Fruit fly (Drosophila melanogaster): ENCODE data around the gene sad.

DNA sequence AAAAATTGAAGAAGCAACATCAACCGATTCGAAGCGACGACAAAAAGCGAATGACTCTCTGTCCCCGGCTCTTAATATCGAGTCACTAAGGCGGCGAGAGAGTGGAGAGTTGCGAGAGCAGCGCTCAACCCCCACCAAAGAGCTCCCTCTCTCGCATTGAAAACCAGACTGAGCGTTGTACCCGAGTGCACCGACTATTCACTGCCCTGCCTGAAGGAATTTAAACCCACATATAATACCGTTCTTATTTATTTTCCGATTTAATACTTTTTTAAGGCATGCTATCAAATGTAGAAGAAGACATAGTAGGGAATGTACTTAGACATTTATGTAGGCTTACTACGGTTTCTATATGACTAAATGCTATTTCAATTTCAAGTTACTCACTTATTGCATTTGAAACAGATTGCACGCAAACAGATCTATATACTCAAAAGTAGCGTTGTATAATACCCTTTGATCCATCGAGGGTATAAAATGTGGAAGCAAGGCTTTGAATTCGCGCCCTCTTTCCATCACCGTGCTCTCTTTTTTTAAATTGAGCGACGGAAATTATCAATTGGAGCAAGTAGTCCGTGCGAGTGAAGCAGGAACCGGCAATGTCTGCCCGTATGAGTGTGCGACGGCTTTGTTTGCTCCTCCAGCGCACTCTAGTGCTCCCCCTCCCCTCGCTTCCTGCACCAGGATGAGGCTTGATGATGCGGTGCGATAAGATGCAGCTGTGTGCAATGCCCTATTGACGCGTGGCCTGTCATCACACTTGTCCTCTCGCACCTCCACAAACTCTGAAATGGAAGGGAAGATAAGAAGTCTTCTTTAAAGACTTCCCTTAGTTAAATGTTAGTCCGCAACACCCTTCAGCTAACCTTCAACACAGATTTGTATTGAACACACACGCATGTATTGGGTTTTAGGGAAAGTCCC, 10.3 kb downstream of the sad start, which contains the start of gene mthl5:
- TF ChIP-seq psq (optimal IDR thresholded peaks at IDR 0.05) (no peak), Dll (optimal IDR thresholded peaks at IDR 0.05) (peak; percentile 92), EcR (GFP tag; optimal IDR thresholded peaks at IDR 0.05) (no peak), pan (optimal IDR thresholded peaks at IDR 0.05) (peak; percentile 60), CG8478 (optimal IDR thresholded peaks at IDR 0.05) (no peak), usp (GFP tag; optimal IDR thresholded peaks at IDR 0.05) (no peak)

Data from whole organism.